Worm (Caenorhabditis elegans): ENCODE measurements around the gene M163.9.
A peak's percentile ranks its signal among the peaks of the same experiment; 100 is the strongest.

- TF ChIP-seq nhr-11 (tag; optimal IDR thresholded peaks at IDR 0.05) (no peak), ceh-19 (GFP tag; optimal IDR thresholded peaks at IDR 0.05) (no peak), hlh-13 (GFP tag; optimal IDR thresholded peaks at IDR 0.05) (no peak), pag-3 (tag; optimal IDR thresholded peaks at IDR 0.05; ENCODE audit: borderline replicate concordance) (no peak), lim-6 (tag; optimal IDR thresholded peaks at IDR 0.05) (no peak), lin-11 (tag; optimal IDR thresholded peaks at IDR 0.05) (no peak), syd-9 (tag; optimal IDR thresholded peaks at IDR 0.05) (no peak), fkh-10 (GFP tag; optimal IDR thresholded peaks at IDR 0.05) (no peak), che-1 (tag; optimal IDR thresholded peaks at IDR 0.05) (no peak), dve-1 (tag; optimal IDR thresholded peaks at IDR 0.05) (peak; percentile 45), hlh-6 (tag; optimal IDR thresholded peaks at IDR 0.05) (no peak), ama-1 (optimal IDR thresholded peaks at IDR 0.05) (no peak), nfya-1 (tag; optimal IDR thresholded peaks at IDR 0.05) (no peak)
Observed at ce11 chrX:14478743-14479428, 9.5 kb downstream of the M163.9 start, which contains the start of gene M163.11.

Measured in whole organism, late embryonic.